Fruit fly (Drosophila melanogaster) whole organism, embryonic: ENCODE results near the gene Cep290.
A peak's percentile ranks its signal among the peaks of the same experiment; 100 is the strongest.

Experiments used
- ATbp ChIP-seq: fragments of 200-800 bp; sonication (Bioruptor generic); optimal IDR thresholded peaks from 2 replicates; lab custom pipeline; 2017; ENCODE audit warnings: missing biosample characterization, mild to moderate bottlenecking, missing genetic modification characterization, missing genetic modification reagents
- B-H1 ChIP-seq: fragments of 200-800 bp; sonication (Bioruptor generic); IDR thresholded peaks from 3 replicates; pipeline ENCODE4 v1.3.6; 2022; ENCODE audit warnings: missing biosample characterization, missing genetic modification characterization
- B-H2 ChIP-seq: fragments of 200-800 bp; sonication (Bioruptor generic); optimal IDR thresholded peaks from 2 replicates; lab custom pipeline; 2018; ENCODE audit warnings: missing biosample characterization, mild to moderate bottlenecking, missing genetic modification characterization
- Bteb2 ChIP-seq: fragments of 200-800 bp; sonication (Bioruptor generic); optimal IDR thresholded peaks from 2 replicates; lab custom pipeline; 2016; ENCODE audit warnings: missing biosample characterization, missing genetic modification characterization
- CG10979 ChIP-seq: fragments of 200-800 bp; sonication (Bioruptor generic); optimal IDR thresholded peaks from 2 replicates; lab custom pipeline; 2018; ENCODE audit warnings: missing biosample characterization, mild to moderate bottlenecking, missing genetic modification characterization, moderate library complexity
- CG11093 ChIP-seq: fragments of 200-800 bp; sonication (Bioruptor generic); IDR thresholded peaks from 3 replicates; pipeline ENCODE4 v1.3.6; 2022; ENCODE audit warnings: missing biosample characterization, missing genetic modification characterization
- CG12104 ChIP-seq: fragments of 200-800 bp; sonication (Bioruptor generic); optimal IDR thresholded peaks from 3 replicates; lab custom pipeline; 2016; ENCODE audit warnings: missing biosample characterization, missing genetic modification characterization
- CG12659 ChIP-seq: fragments of 200-800 bp; sonication (Bioruptor generic); optimal IDR thresholded peaks from 3 replicates; lab custom pipeline; 2017; ENCODE audit warnings: mild to moderate bottlenecking, missing biosample characterization, missing genetic modification reagents, missing genetic modification characterization
- CG12942 ChIP-seq: fragments of 200-800 bp; sonication (Bioruptor generic); optimal IDR thresholded peaks from 3 replicates; lab custom pipeline; 2016; ENCODE audit warnings: missing biosample characterization, missing genetic modification characterization
- CG14050 ChIP-seq: fragments of 200-800 bp; sonication (Bioruptor generic); IDR thresholded peaks from 3 replicates; pipeline ENCODE4 v1.3.6; 2022; ENCODE audit warnings: missing biosample characterization, missing genetic modification characterization
- CG14667 ChIP-seq: fragments of 200-800 bp; sonication (Bioruptor generic); IDR thresholded peaks from 2 replicates; pipeline ENCODE4 v1.3.6; 2022; ENCODE audit warnings: missing biosample characterization, missing genetic modification characterization
- CG15011 ChIP-seq: fragments of 200-800 bp; sonication (Bioruptor generic); optimal IDR thresholded peaks from 3 replicates; lab custom pipeline; 2018; ENCODE audit warnings: missing biosample characterization, mild to moderate bottlenecking, missing genetic modification characterization
- CG15269 ChIP-seq: fragments of 200-800 bp; sonication (Bioruptor generic); optimal IDR thresholded peaks from 2 replicates; lab custom pipeline; 2018; ENCODE audit warnings: missing biosample characterization, mild to moderate bottlenecking, missing genetic modification characterization, moderate library complexity
- CG17829 ChIP-seq: fragments of 200-800 bp; optimal IDR thresholded peaks from 2 replicates; lab custom pipeline; 2019; ENCODE audit warnings: missing biosample characterization, mild to moderate bottlenecking, missing genetic modification characterization, moderate library complexity
- CG17912 ChIP-seq: fragments of 200-800 bp; sonication (Bioruptor generic); optimal IDR thresholded peaks from 2 replicates; lab custom pipeline; 2018; ENCODE audit warnings: missing biosample characterization, mild to moderate bottlenecking, missing genetic modification characterization
- CG18262 ChIP-seq: fragments of 200-800 bp; optimal IDR thresholded peaks from 3 replicates; lab custom pipeline; 2019; ENCODE audit warnings: missing biosample characterization, mild to moderate bottlenecking, missing genetic modification characterization, moderate library complexity
- CG2678 ChIP-seq: fragments of 200-800 bp; sonication (Bioruptor generic); optimal IDR thresholded peaks from 3 replicates; lab custom pipeline; 2019; ENCODE audit warnings: missing biosample characterization, mild to moderate bottlenecking, missing genetic modification characterization, moderate library complexity
- CG2712 ChIP-seq: fragments of 200-800 bp; optimal IDR thresholded peaks from 3 replicates; lab custom pipeline; 2019; ENCODE audit warnings: missing biosample characterization, mild to moderate bottlenecking, missing genetic modification characterization, moderate library complexity
- CG4328 ChIP-seq: fragments of 200-800 bp; sonication (Bioruptor generic); optimal IDR thresholded peaks from 3 replicates; lab custom pipeline; 2017; ENCODE audit warnings: missing biosample characterization, missing genetic modification reagents, missing genetic modification characterization
- CG7556 ChIP-seq: fragments of 200-800 bp; sonication (Bioruptor generic); optimal IDR thresholded peaks from 2 replicates; lab custom pipeline; 2017; ENCODE audit warnings: missing biosample characterization, mild to moderate bottlenecking, missing genetic modification characterization
- CG9215 ChIP-seq: fragments of 200-800 bp; sonication (Bioruptor generic); IDR thresholded peaks from 2 replicates; pipeline ENCODE4 v1.3.6; 2022; ENCODE audit warnings: missing biosample characterization, missing genetic modification characterization
- D19B ChIP-seq: fragments of 200-800 bp; sonication (Bioruptor generic); optimal IDR thresholded peaks from 2 replicates; lab custom pipeline; 2017; ENCODE audit warnings: missing biosample characterization, mild to moderate bottlenecking, missing genetic modification characterization
- Dek ChIP-seq: fragments of 200-800 bp; sonication (Bioruptor generic); optimal IDR thresholded peaks from 3 replicates; lab custom pipeline; 2019; ENCODE audit warnings: missing biosample characterization, mild to moderate bottlenecking, missing genetic modification characterization, moderate library complexity
- Fer3 ChIP-seq: fragments of 200-800 bp; sonication (Bioruptor generic); optimal IDR thresholded peaks from 2 replicates; lab custom pipeline; 2018; ENCODE audit warnings: missing biosample characterization, mild to moderate bottlenecking, missing genetic modification characterization, moderate library complexity
- HLH3B ChIP-seq: fragments of 200-800 bp; sonication (Bioruptor generic); IDR thresholded peaks from 2 replicates; pipeline ENCODE4 v1.3.6; 2022; ENCODE audit warnings: missing biosample characterization, missing genetic modification characterization
- HLH4C ChIP-seq: fragments of 200-800 bp; sonication (Bioruptor generic); IDR thresholded peaks from 3 replicates; pipeline ENCODE4 v1.3.6; 2022; ENCODE audit warnings: missing biosample characterization, missing genetic modification characterization; ENCODE audit not compliant: partially characterized antibody
- Mad ChIP-seq: fragments of 200-800 bp; sonication (Bioruptor generic); optimal IDR thresholded peaks from 2 replicates; lab custom pipeline; 2016; ENCODE audit warnings: missing biosample characterization, missing genetic modification characterization
- Nf-YC ChIP-seq: fragments of 200-800 bp; optimal IDR thresholded peaks from 3 replicates; lab custom pipeline; 2019; ENCODE audit warnings: missing biosample characterization, mild to moderate bottlenecking, missing genetic modification characterization, moderate library complexity
- Rx ChIP-seq: fragments of 200-800 bp; sonication (Bioruptor generic); IDR thresholded peaks from 2 replicates; pipeline ENCODE4 v1.3.6; 2022; ENCODE audit warnings: missing biosample characterization, missing genetic modification characterization
- az2 ChIP-seq: fragments of 200-800 bp; sonication (Bioruptor generic); optimal IDR thresholded peaks from 3 replicates; lab custom pipeline; 2016; ENCODE audit warnings: missing biosample characterization, missing genetic modification characterization
- corto ChIP-seq: fragments of 200-800 bp; sonication (Bioruptor generic); optimal IDR thresholded peaks from 2 replicates; lab custom pipeline; 2016; ENCODE audit warnings: missing biosample characterization, mild to moderate bottlenecking, missing genetic modification characterization, moderate library complexity
- dati ChIP-seq: fragments of 200-800 bp; sonication (Bioruptor generic); IDR thresholded peaks from 2 replicates; pipeline ENCODE4 v1.3.6; 2022; ENCODE audit warnings: missing biosample characterization, missing genetic modification characterization
- ewg ChIP-seq: fragments of 200-800 bp; sonication (Bioruptor generic); optimal IDR thresholded peaks from 3 replicates; lab custom pipeline; 2017; ENCODE audit warnings: mild to moderate bottlenecking, missing biosample characterization, missing genetic modification reagents, missing genetic modification characterization
- gem ChIP-seq: fragments of 200-800 bp; sonication (Bioruptor generic); optimal IDR thresholded peaks from 2 replicates; lab custom pipeline; 2019; ENCODE audit warnings: missing biosample characterization, mild to moderate bottlenecking, missing genetic modification characterization, moderate library complexity
- grau ChIP-seq: fragments of 200-800 bp; optimal IDR thresholded peaks from 3 replicates; lab custom pipeline; 2019; ENCODE audit warnings: missing biosample characterization, mild to moderate bottlenecking, missing genetic modification characterization, moderate library complexity
- lab ChIP-seq: fragments of 200-800 bp; sonication (Bioruptor generic); optimal IDR thresholded peaks from 3 replicates; lab custom pipeline; 2017; ENCODE audit warnings: missing biosample characterization, missing genetic modification characterization, mild to moderate bottlenecking, moderate library complexity, missing genetic modification reagents
- oc ChIP-seq: fragments of 200-800 bp; sonication (Bioruptor generic); optimal IDR thresholded peaks from 2 replicates; lab custom pipeline; 2018; ENCODE audit warnings: missing biosample characterization, mild to moderate bottlenecking, missing genetic modification characterization, moderate library complexity
- pan ChIP-seq, 4 experiments: fragments of >200 bp in 3 of 4; fragments of 200-800 bp in 1 of 4; sonication (Bioruptor generic) in 1 of 4; optimal IDR thresholded peaks in 3 of 4; IDR thresholded peaks in 1 of 4; 2 replicates each; pipeline versions ENCODE4 v1.3.6 to Lab custom; 2017 to 2022; ENCODE audit warnings: missing biosample characterization in 2 of 4, missing genetic modification characterization in 2 of 4, mixed read lengths in 1 of 4
- prd ChIP-seq, 3 experiments: fragments of >200 bp in 2 of 3; fragments of 200-800 bp in 1 of 3; sonication (Bioruptor generic) in 1 of 3; optimal IDR thresholded peaks in 2 of 3; IDR thresholded peaks in 1 of 3; 2 replicates in 2 of 3; 3 replicates in 1 of 3; pipeline versions ENCODE4 v1.3.6 to Lab custom; 2017 to 2022; ENCODE audit warnings: missing biosample characterization in 1 of 3, missing genetic modification characterization in 1 of 3
- pzg ChIP-seq: fragments of 200-800 bp; sonication (Bioruptor generic); optimal IDR thresholded peaks from 3 replicates; lab custom pipeline; 2018; ENCODE audit warnings: missing biosample characterization, mild to moderate bottlenecking, missing genetic modification characterization, moderate library complexity
- scrt ChIP-seq: fragments of 200-800 bp; sonication (Bioruptor generic); optimal IDR thresholded peaks from 2 replicates; lab custom pipeline; 2018; ENCODE audit warnings: missing biosample characterization, mild to moderate bottlenecking, missing genetic modification characterization, moderate library complexity
- so ChIP-seq: fragments of 200-800 bp; sonication (Bioruptor generic); IDR thresholded peaks from 3 replicates; pipeline ENCODE4 v1.3.6; 2022; ENCODE audit warnings: missing biosample characterization, missing genetic modification characterization
- sob ChIP-seq: fragments of 200-800 bp; sonication (Bioruptor generic); IDR thresholded peaks from 2 replicates; pipeline ENCODE4 v1.3.6; 2022; ENCODE audit warnings: missing biosample characterization, missing genetic modification characterization
- tap ChIP-seq: fragments of 200-800 bp; optimal IDR thresholded peaks from 3 replicates; lab custom pipeline; 2019; ENCODE audit warnings: missing biosample characterization, mild to moderate bottlenecking, missing genetic modification characterization, moderate library complexity
- tgo ChIP-seq: fragments of 200-800 bp; sonication (Bioruptor generic); IDR thresholded peaks from 3 replicates; pipeline ENCODE4 v1.3.6; 2022; ENCODE audit warnings: missing biosample characterization, missing genetic modification characterization
- vvl ChIP-seq: fragments of 200-800 bp; sonication (Bioruptor generic); IDR thresholded peaks from 2 replicates; pipeline ENCODE4 v1.3.6; 2022; ENCODE audit warnings: missing biosample characterization, missing genetic modification characterization

Gene Cep290

dm6 chr3L:815234-816200 is 28.2 kb upstream of the Cep290 start (continued):
- TF ChIP-seq CG15269 (tag; lab: Kevin White, UChicago) (peak; percentile 53), CG2712 (tag; lab: Kevin White, UChicago) (peak; percentile 32), corto (GFP tag; lab: Kevin White, UChicago) (no peak), CG11093 (GFP tag; lab: Robert Waterston, UW) (peak; percentile 48; the same call in 1 of the 3 replicates), CG12942 (GFP tag; lab: Kevin White, UChicago) (no peak), CG17829 (tag; lab: Kevin White, UChicago) (peak; percentile 21), tgo (GFP tag; lab: Robert Waterston, UW) (peak; percentile 59; the same call in 2 of the 3 replicates), Nf-YC (peak; percentile 12), CG7556 (GFP tag; lab: Kevin White, UChicago) (peak; percentile 11), oc (tag; lab: Kevin White, UChicago) (peak; percentile 58), ATbp (GFP tag; lab: Kevin White, UChicago) (peak; percentile 48), grau (tag; lab: Kevin White, UChicago) (peak; percentile 54), CG10979 (tag; lab: Kevin White, UChicago) (peak; percentile 19), scrt (GFP tag; lab: Kevin White, UChicago) (no peak), Bteb2 (GFP tag; lab: Kevin White, UChicago) (no peak), Fer3 (peak; percentile 4), Dek (peak; percentile 14), CG2678 (tag; lab: Kevin White, UChicago) (peak; percentile 57), HLH3B (GFP tag; lab: Robert Waterston, UW) (peak; percentile 53; the same call in 1 of the 2 replicates), Mad (GFP tag; lab: Kevin White, UChicago) (no peak), CG12659 (GFP tag; lab: Kevin White, UChicago) (peak; percentile 24), CG14050 (peak; percentile 65), B-H1 (GFP tag; lab: Robert Waterston, UW) (no peak), HLH4C (no peak), CG18262 (peak; percentile 44), D19B (GFP tag; lab: Kevin White, UChicago) (peak; percentile 1), tap (tag; lab: Kevin White, UChicago) (peak; percentile 38), pzg (no peak), vvl (GFP tag; lab: Robert Waterston, UW) (peak; percentile 55), dati (GFP tag; lab: Robert Waterston, UW) (no peak), az2 (GFP tag; lab: Kevin White, UChicago) (peak; percentile 29), CG12104 (no peak), CG9215 (GFP tag; lab: Robert Waterston, UW) (peak; percentile 45; the same call in 1 of the 2 replicates), Rx (GFP tag; lab: Robert Waterston, UW) (peak; percentile 33; the same call in 1 of the 2 replicates), ewg (peak; percentile 22), lab (peak; percentile 33), B-H2 (GFP tag; lab: Kevin White, UChicago) (no peak), sob (GFP tag; lab: Robert Waterston, UW) (peak; percentile 14; the same call in 1 of the 2 replicates), CG15011 (GFP tag; lab: Kevin White, UChicago) (no peak), gem (tag; lab: Kevin White, UChicago) (peak; percentile 44), CG4328 (GFP tag; lab: Kevin White, UChicago) (peak; percentile 15), so (GFP tag; lab: Robert Waterston, UW) (0 out of 3 replicates have a peak, but pooled peaks have one; percentile 51), CG14667 (GFP tag; lab: Robert Waterston, UW) (no peak), CG17912 (GFP tag; lab: Kevin White, UChicago) (no peak), pan (optimal IDR thresholded peaks at IDR 0.05; lab: Kevin White, UChicago) (no peak), pan (GFP tag; optimal IDR thresholded peaks at IDR 0.05 in 1 of 2, IDR thresholded peaks at IDR 0.05 in 1 of 2) (peak in 1 of 2 experiments; percentile 67), prd (optimal IDR thresholded peaks at IDR 0.05; lab: Kevin White, UChicago) (no peak), prd (GFP tag; IDR thresholded peaks at IDR 0.05; lab: Robert Waterston, UW) (peak; percentile 64; the same call in 2 of the 3 replicates)
